Worm (Caenorhabditis elegans) whole organism, late embryonic: Measurements from ENCODE around the gene C40H1.3.

Experiments
- K09A11.1 ChIP-seq: sonication (generic microtip); optimal IDR thresholded peaks from 2 replicates; lab custom pipeline; 2017; ENCODE audit warnings: antibody characterized with exemption, mild to moderate bottlenecking, missing genetic modification characterization, missing compliant biosample characterization; ENCODE audit not compliant: insufficient read depth
- T23F11.4 ChIP-seq: fragments of 200-800 bp; sonication (Bioruptor generic); optimal IDR thresholded peaks from 2 replicates; lab custom pipeline; 2018; ENCODE audit warnings: mild to moderate bottlenecking, missing genetic modification characterization, missing compliant biosample characterization
- ahr-1 ChIP-seq: sonication (generic microtip); optimal IDR thresholded peaks from 2 replicates; lab custom pipeline; 2016; ENCODE audit warnings: missing genetic modification characterization, missing compliant biosample characterization
- ceh-19 ChIP-seq: fragments of 200-800 bp; sonication (Bioruptor generic); optimal IDR thresholded peaks from 2 replicates; lab custom pipeline; 2018; ENCODE audit warnings: mild to moderate bottlenecking, missing genetic modification characterization, missing compliant biosample characterization
- ceh-31 ChIP-seq: sonication (generic microtip); optimal IDR thresholded peaks from 2 replicates; lab custom pipeline; 2016; ENCODE audit warnings: missing genetic modification characterization, missing compliant biosample characterization
- ceh-34 ChIP-seq: sonication (generic microtip); optimal IDR thresholded peaks from 2 replicates; lab custom pipeline; 2016; ENCODE audit warnings: mild to moderate bottlenecking, missing genetic modification characterization, missing compliant biosample characterization
- ceh-6 ChIP-seq: fragments of 200-800 bp; sonication (Bioruptor generic); optimal IDR thresholded peaks from 2 replicates; lab custom pipeline; 2018; ENCODE audit warnings: mild to moderate bottlenecking, missing genetic modification characterization, missing compliant biosample characterization
- che-1 ChIP-seq: sonication (generic microtip); optimal IDR thresholded peaks from 2 replicates; lab custom pipeline; 2016; ENCODE audit warnings: mild to moderate bottlenecking, missing genetic modification characterization, missing compliant biosample characterization
- fkh-10 ChIP-seq: fragments of 150-350 bp; optimal IDR thresholded peaks from 2 replicates; lab custom pipeline; 2014; ENCODE audit warnings: missing biosample characterization, missing genetic modification reagents, missing genetic modification characterization
- hlh-15 ChIP-seq: sonication (generic microtip); optimal IDR thresholded peaks from 2 replicates; lab custom pipeline; 2016; ENCODE audit warnings: missing genetic modification characterization, missing compliant biosample characterization
- madf-2 ChIP-seq: sonication (generic microtip); optimal IDR thresholded peaks from 2 replicates; lab custom pipeline; 2017; ENCODE audit warnings: missing genetic modification characterization, missing compliant biosample characterization
- nhr-11 ChIP-seq: fragments of 150-350 bp; optimal IDR thresholded peaks from 2 replicates; lab custom pipeline; 2014; ENCODE audit warnings: missing biosample characterization, missing genetic modification characterization
- pha-2 ChIP-seq: sonication (generic microtip); optimal IDR thresholded peaks from 2 replicates; lab custom pipeline; 2017; ENCODE audit warnings: mild to moderate bottlenecking, missing genetic modification characterization, missing compliant biosample characterization
- ref-2 ChIP-seq: sonication (generic microtip); optimal IDR thresholded peaks from 2 replicates; lab custom pipeline; 2016; ENCODE audit warnings: missing genetic modification characterization, missing compliant biosample characterization
- rnt-1 ChIP-seq: sonication (generic microtip); optimal IDR thresholded peaks from 2 replicates; lab custom pipeline; 2016; ENCODE audit warnings: missing genetic modification characterization, missing compliant biosample characterization
- sdc-2 ChIP-seq: sonication (generic microtip); optimal IDR thresholded peaks from 2 replicates; lab custom pipeline; 2016; ENCODE audit warnings: missing genotype, missing genetic modification characterization, missing compliant biosample characterization
- syd-9 ChIP-seq: sonication (generic microtip); optimal IDR thresholded peaks from 2 replicates; lab custom pipeline; 2016; ENCODE audit warnings: mild to moderate bottlenecking, missing genetic modification characterization, moderate library complexity, missing compliant biosample characterization

The C40H1.3 gene

ce11 chrIII:9277803-9278202 lies 51.4 kb downstream of the C40H1.3 start:
- TF ChIP-seq nhr-11 (tag; lab: Kevin White, UChicago) = no peak
- no peak for TF ChIP-seq fkh-10
- TF ChIP-seq K09A11.1 (tag; lab: Kevin White, UChicago) = no peak
- no peak for TF ChIP-seq madf-2
- TF ChIP-seq ceh-31 (tag; lab: Kevin White, UChicago) = no peak
- TF ChIP-seq che-1 (tag; lab: Kevin White, UChicago) = no peak
- TF ChIP-seq rnt-1 (tag; lab: Kevin White, UChicago) = no peak
- no peak for TF ChIP-seq sdc-2 (tag; lab: Kevin White, UChicago)
- no peak for TF ChIP-seq ref-2 (tag; lab: Kevin White, UChicago)
- TF ChIP-seq syd-9 = no peak
- TF ChIP-seq pha-2 (tag; lab: Kevin White, UChicago) = no peak
- no peak for TF ChIP-seq T23F11.4 (GFP tag; lab: Kevin White, UChicago)
- no peak for TF ChIP-seq ceh-34 (tag; lab: Kevin White, UChicago)
- no peak for TF ChIP-seq hlh-15 (tag; lab: Kevin White, UChicago)
- TF ChIP-seq ahr-1 (tag; lab: Kevin White, UChicago) = no peak
- no peak for TF ChIP-seq ceh-6
- TF ChIP-seq ceh-19 (GFP tag; lab: Kevin White, UChicago) = no peak
- TF ChIP-seq, all 69 proteins: peak for 0
